Fruit fly (Drosophila melanogaster) whole organism, embryonic: ENCODE measurements around the gene Obp99a.

ENCODE experiments used
- BtbVII ChIP-seq: fragments of 200-800 bp; sonication (Bioruptor generic); optimal IDR thresholded peaks from 3 replicates; lab custom pipeline; 2017; ENCODE audit warnings: missing biosample characterization, mild to moderate bottlenecking, missing genetic modification characterization
- CG1529 ChIP-seq: fragments of 200-800 bp; sonication (Bioruptor generic); optimal IDR thresholded peaks from 3 replicates; lab custom pipeline; 2018; ENCODE audit warnings: missing biosample characterization, missing genetic modification characterization
- CG15696 ChIP-seq: fragments of 200-800 bp; sonication (Bioruptor generic); optimal IDR thresholded peaks from 2 replicates; lab custom pipeline; 2019; ENCODE audit warnings: missing biosample characterization, mild to moderate bottlenecking, missing genetic modification characterization, moderate library complexity
- CG16779 ChIP-seq: fragments of 200-800 bp; sonication (Bioruptor generic); IDR thresholded peaks from 2 replicates; pipeline ENCODE4 v1.3.6; 2022; ENCODE audit warnings: missing biosample characterization, missing genetic modification characterization
- CG16815 ChIP-seq: fragments of 200-800 bp; sonication (Bioruptor generic); optimal IDR thresholded peaks from 3 replicates; lab custom pipeline; 2017; ENCODE audit warnings: missing biosample characterization, mild to moderate bottlenecking, missing genetic modification characterization
- CG17568 ChIP-seq: fragments of 200-800 bp; sonication (Bioruptor generic); optimal IDR thresholded peaks from 2 replicates; lab custom pipeline; 2018; ENCODE audit warnings: missing biosample characterization, mild to moderate bottlenecking, missing genetic modification characterization, moderate library complexity
- CG31388 ChIP-seq: fragments of 200-800 bp; sonication (Bioruptor generic); optimal IDR thresholded peaks from 2 replicates; lab custom pipeline; 2016; ENCODE audit warnings: missing biosample characterization, missing genetic modification characterization
- CG32532 ChIP-seq: fragments of 200-800 bp; sonication (Bioruptor generic); IDR thresholded peaks from 2 replicates; pipeline ENCODE4 v1.3.6; 2022; ENCODE audit warnings: missing biosample characterization, missing genetic modification characterization
- CG4282 ChIP-seq: fragments of 200-800 bp; sonication (Bioruptor generic); optimal IDR thresholded peaks from 2 replicates; lab custom pipeline; 2016; ENCODE audit warnings: missing biosample characterization, missing genetic modification characterization
- CG4424 ChIP-seq: fragments of 200-800 bp; sonication (Bioruptor generic); optimal IDR thresholded peaks from 3 replicates; lab custom pipeline; 2016; ENCODE audit warnings: missing biosample characterization, missing genetic modification characterization
- CG5245 ChIP-seq: fragments of 200-800 bp; sonication (Bioruptor generic); optimal IDR thresholded peaks from 3 replicates; lab custom pipeline; 2016; ENCODE audit warnings: missing biosample characterization, missing genetic modification characterization
- CG7357 ChIP-seq: fragments of 200-800 bp; sonication (Bioruptor generic); IDR thresholded peaks from 3 replicates; pipeline ENCODE4 v1.3.6; 2022; ENCODE audit warnings: missing biosample characterization, missing genetic modification characterization
- CG8290 ChIP-seq, 3 experiments: fragments of 200-800 bp; sonication (Bioruptor generic); optimal IDR thresholded peaks; 2 replicates each; lab custom pipeline; 2016 to 2019; ENCODE audit warnings: missing biosample characterization in 3 of 3, missing genetic modification characterization in 3 of 3, mild to moderate bottlenecking in 2 of 3, moderate library complexity in 1 of 3
- CG8924 ChIP-seq: fragments of 200-800 bp; optimal IDR thresholded peaks from 3 replicates; lab custom pipeline; 2019; ENCODE audit warnings: missing biosample characterization, mild to moderate bottlenecking, missing genetic modification characterization, moderate library complexity
- CG8944 ChIP-seq: fragments of 200-800 bp; sonication (Bioruptor generic); optimal IDR thresholded peaks from 3 replicates; lab custom pipeline; 2016; ENCODE audit warnings: missing biosample characterization, missing genetic modification characterization
- CG9215 ChIP-seq: fragments of 200-800 bp; sonication (Bioruptor generic); IDR thresholded peaks from 2 replicates; pipeline ENCODE4 v1.3.6; 2022; ENCODE audit warnings: missing biosample characterization, missing genetic modification characterization
- CG9727 ChIP-seq: fragments of 200-800 bp; sonication (Bioruptor generic); optimal IDR thresholded peaks from 3 replicates; lab custom pipeline; 2017; ENCODE audit warnings: missing biosample characterization, mild to moderate bottlenecking, missing genetic modification characterization
- Dad ChIP-seq: fragments of 200-800 bp; sonication (Bioruptor generic); optimal IDR thresholded peaks from 3 replicates; lab custom pipeline; 2016; ENCODE audit warnings: missing biosample characterization, missing genetic modification characterization
- Fer1 ChIP-seq: fragments of 200-800 bp; sonication (Bioruptor generic); optimal IDR thresholded peaks from 2 replicates; lab custom pipeline; 2017; ENCODE audit warnings: missing biosample characterization, mild to moderate bottlenecking, missing genetic modification characterization
- Hmx ChIP-seq: fragments of 200-800 bp; sonication (Bioruptor generic); optimal IDR thresholded peaks from 2 replicates; lab custom pipeline; 2016; ENCODE audit warnings: missing biosample characterization, missing genetic modification characterization
- MESR4 ChIP-seq: fragments of 200-800 bp; sonication (Bioruptor generic); optimal IDR thresholded peaks from 2 replicates; lab custom pipeline; 2018; ENCODE audit warnings: missing biosample characterization, mild to moderate bottlenecking, missing genetic modification characterization, moderate library complexity
- Trl ChIP-seq, 3 experiments: fragments of >200 bp in 2 of 3; fragments of 200-800 bp in 1 of 3; sonication (Bioruptor generic) in 1 of 3; optimal IDR thresholded peaks; 2 replicates in 1 of 3; 3 replicates in 2 of 3; lab custom pipeline; 2016 to 2017; ENCODE audit warnings: missing biosample characterization in 1 of 3, missing genetic modification characterization in 1 of 3
- Usf ChIP-seq: fragments of 200-800 bp; sonication (Bioruptor generic); optimal IDR thresholded peaks from 2 replicates; lab custom pipeline; 2017; ENCODE audit warnings: missing genotype, missing biosample characterization, missing genetic modification characterization
- amos ChIP-seq: fragments of 200-800 bp; sonication (Bioruptor generic); IDR thresholded peaks from 2 replicates; pipeline ENCODE4 v1.3.6; 2022; ENCODE audit warnings: missing biosample characterization, missing genetic modification characterization; ENCODE audit not compliant: partially characterized antibody
- ash1 ChIP-seq: fragments of 200-800 bp; sonication (Bioruptor generic); optimal IDR thresholded peaks from 2 replicates; lab custom pipeline; 2018; ENCODE audit warnings: missing biosample characterization, mild to moderate bottlenecking, missing genetic modification characterization
- br ChIP-seq: fragments of >200 bp; optimal IDR thresholded peaks from 2 replicates; lab custom pipeline; 2017
- ewg ChIP-seq: fragments of 200-800 bp; sonication (Bioruptor generic); optimal IDR thresholded peaks from 3 replicates; lab custom pipeline; 2017; ENCODE audit warnings: mild to moderate bottlenecking, missing biosample characterization, missing genetic modification reagents, missing genetic modification characterization
- ftz-f1 ChIP-seq: fragments of 200-800 bp; sonication (Bioruptor generic); optimal IDR thresholded peaks from 2 replicates; lab custom pipeline; 2016; ENCODE audit warnings: missing biosample characterization, missing genetic modification characterization
- gcm ChIP-seq: fragments of 200-800 bp; sonication (Bioruptor generic); optimal IDR thresholded peaks from 2 replicates; lab custom pipeline; 2019; ENCODE audit warnings: missing biosample characterization, mild to moderate bottlenecking, missing genetic modification characterization, moderate library complexity
- ham ChIP-seq: fragments of 200-800 bp; sonication (Bioruptor generic); IDR thresholded peaks from 2 replicates; pipeline ENCODE4 v1.3.6; 2022; ENCODE audit warnings: missing biosample characterization, missing genetic modification characterization
- hkb ChIP-seq, 2 experiments: fragments of 200-800 bp in 1 of 2; fragments of >200 bp in 1 of 2; sonication (Bioruptor generic) in 1 of 2; IDR thresholded peaks in 1 of 2; optimal IDR thresholded peaks in 1 of 2; 2 replicates each; pipeline versions ENCODE4 v1.3.6 to Lab custom; 2017 to 2022; ENCODE audit warnings: missing biosample characterization in 1 of 2, missing genetic modification characterization in 1 of 2
- jing ChIP-seq: fragments of 200-800 bp; sonication (Bioruptor generic); optimal IDR thresholded peaks from 2 replicates; lab custom pipeline; 2018; ENCODE audit warnings: missing biosample characterization, mild to moderate bottlenecking, missing genetic modification characterization
- jumu ChIP-seq: fragments of 200-800 bp; sonication (Bioruptor generic); optimal IDR thresholded peaks from 3 replicates; lab custom pipeline; 2016; ENCODE audit warnings: missing biosample characterization, missing genetic modification characterization
- lov ChIP-seq, 2 experiments: fragments of 200-800 bp in 1 of 2; fragments of >200 bp in 1 of 2; sonication (Bioruptor generic) in 1 of 2; IDR thresholded peaks in 1 of 2; optimal IDR thresholded peaks in 1 of 2; 2 replicates in 1 of 2; 3 replicates in 1 of 2; pipeline versions ENCODE4 v1.3.6 to Lab custom; 2017 to 2022; ENCODE audit warnings: missing biosample characterization in 1 of 2, missing genetic modification characterization in 1 of 2
- odd ChIP-seq: fragments of 200-800 bp; sonication (Bioruptor generic); optimal IDR thresholded peaks from 2 replicates; lab custom pipeline; 2017; ENCODE audit warnings: missing biosample characterization, mild to moderate bottlenecking, missing genetic modification characterization
- peb ChIP-seq: fragments of 200-800 bp; sonication (Bioruptor generic); IDR thresholded peaks from 2 replicates; pipeline ENCODE4 v1.3.6; 2022; ENCODE audit warnings: missing biosample characterization, missing genetic modification characterization
- pzg ChIP-seq: fragments of 200-800 bp; sonication (Bioruptor generic); optimal IDR thresholded peaks from 3 replicates; lab custom pipeline; 2018; ENCODE audit warnings: missing biosample characterization, mild to moderate bottlenecking, missing genetic modification characterization, moderate library complexity
- run ChIP-seq: fragments of 200-800 bp; sonication (Bioruptor generic); optimal IDR thresholded peaks from 3 replicates; lab custom pipeline; 2018; ENCODE audit warnings: missing biosample characterization, mild to moderate bottlenecking, missing genetic modification characterization
- salm ChIP-seq: fragments of 200-800 bp; sonication (Bioruptor generic); optimal IDR thresholded peaks from 2 replicates; lab custom pipeline; 2018; ENCODE audit warnings: missing biosample characterization, mild to moderate bottlenecking, missing genetic modification characterization
- sc ChIP-seq, 3 experiments: fragments of >200 bp in 2 of 3; fragments of 200-800 bp in 1 of 3; sonication (Bioruptor generic) in 1 of 3; optimal IDR thresholded peaks; 2 replicates in 2 of 3; 3 replicates in 1 of 3; lab custom pipeline; 2017; ENCODE audit warnings: mild to moderate bottlenecking in 1 of 3, missing biosample characterization in 1 of 3, missing genetic modification characterization in 1 of 3, missing genetic modification reagents in 1 of 3
- sisA ChIP-seq: fragments of 200-800 bp; sonication (Bioruptor generic); IDR thresholded peaks from 2 replicates; pipeline ENCODE4 v1.3.6; 2022; ENCODE audit warnings: missing biosample characterization, missing genetic modification characterization
- stwl ChIP-seq: fragments of 200-800 bp; sonication (Bioruptor generic); optimal IDR thresholded peaks from 3 replicates; lab custom pipeline; 2018; ENCODE audit warnings: missing biosample characterization, mild to moderate bottlenecking, missing genetic modification characterization, moderate library complexity
- toy ChIP-seq: fragments of 200-800 bp; sonication (Bioruptor generic); IDR thresholded peaks from 2 replicates; pipeline ENCODE4 v1.3.6; 2022; ENCODE audit warnings: missing biosample characterization, missing genetic modification characterization
- ttk ChIP-seq: fragments of 200-800 bp; sonication (Bioruptor generic); IDR thresholded peaks from 2 replicates; pipeline ENCODE4 v2.1.2; 2022; ENCODE audit warnings: missing biosample characterization, missing genetic modification characterization
- tx ChIP-seq: fragments of 200-800 bp; sonication (Bioruptor generic); optimal IDR thresholded peaks from 2 replicates; lab custom pipeline; 2016; ENCODE audit warnings: missing biosample characterization, missing genetic modification characterization
- usp ChIP-seq: fragments of >200 bp; optimal IDR thresholded peaks from 2 replicates; lab custom pipeline; 2017; ENCODE audit warnings: missing biosample characterization, missing genetic modification characterization
- vfl ChIP-seq: fragments of 200-800 bp; sonication (Bioruptor generic); optimal IDR thresholded peaks from 2 replicates; lab custom pipeline; 2016; ENCODE audit warnings: missing biosample characterization, missing genetic modification characterization
- wek ChIP-seq: fragments of 200-800 bp; sonication (Bioruptor generic); optimal IDR thresholded peaks from 3 replicates; lab custom pipeline; 2018; ENCODE audit warnings: missing biosample characterization, mild to moderate bottlenecking, missing genetic modification characterization, moderate library complexity

Obp99a gene

dm6 chr3R:29716782-29717317 is 45.4 kb downstream of the Obp99a start, which contains the start of gene Obp99b (continued):
- TF ChIP-seq CG31388 (peak; percentile 14), ham (GFP tag; lab: Robert Waterston, UW) (no peak; the same call in 1 of the 2 replicates), CG8924 (peak; percentile 11), CG4282 (GFP tag; lab: Kevin White, UChicago) (peak; percentile 14), CG15696 (tag; lab: Kevin White, UChicago) (peak; percentile 67), CG16779 (peak; percentile 75), CG9727 (GFP tag; lab: Kevin White, UChicago) (peak; percentile 73), usp (GFP tag; lab: Kevin White, UChicago) (no peak), ewg (GFP tag; lab: Kevin White, UChicago) (peak; percentile 80), gcm (GFP tag; lab: Kevin White, UChicago) (peak; percentile 58), MESR4 (GFP tag; lab: Kevin White, UChicago) (peak; percentile 22), CG9215 (GFP tag; lab: Robert Waterston, UW) (peak; percentile 49), tx (GFP tag; lab: Kevin White, UChicago) (peak; percentile 58), lov (optimal IDR thresholded peaks at IDR 0.05; lab: Kevin White, UChicago) (no peak), lov (GFP tag; IDR thresholded peaks at IDR 0.05; lab: Robert Waterston, UW) (peak; percentile 93), CG7357 (peak; percentile 55; the same call in 1 of the 3 replicates), peb (GFP tag; lab: Robert Waterston, UW) (peak; percentile 30; the same call in 1 of the 2 replicates), CG5245 (GFP tag; lab: Kevin White, UChicago) (peak; percentile 91), CG8944 (peak; percentile 74), Trl (optimal IDR thresholded peaks at IDR 0.05; lab: Kevin White, UChicago) (peak in 1 of 2 experiments; percentile 10), Trl (GFP tag; optimal IDR thresholded peaks at IDR 0.05; lab: Kevin White, UChicago) (peak; percentile 85), jing (peak; percentile 76), hkb (optimal IDR thresholded peaks at IDR 0.05; lab: Kevin White, UChicago) (no peak), hkb (GFP tag; IDR thresholded peaks at IDR 0.05; lab: Robert Waterston, UW) (peak; percentile 78), sisA (GFP tag; lab: Robert Waterston, UW) (peak; percentile 61), stwl (peak; percentile 32), odd (GFP tag; lab: Kevin White, UChicago) (peak; percentile 83), ftz-f1 (GFP tag; lab: Kevin White, UChicago) (peak; percentile 5), jumu (peak; percentile 52), vfl (peak; percentile 52), ash1 (GFP tag; lab: Kevin White, UChicago) (no peak), Hmx (GFP tag; lab: Kevin White, UChicago) (no peak), sc (optimal IDR thresholded peaks at IDR 0.05; lab: Kevin White, UChicago) (no peak), sc (GFP tag; optimal IDR thresholded peaks at IDR 0.05; lab: Kevin White, UChicago) (peak; percentile 80), CG32532 (GFP tag; lab: Robert Waterston, UW) (peak; percentile 91), salm (tag; lab: Kevin White, UChicago) (peak; percentile 10), run (no peak), CG4424 (peak; percentile 87), toy (no peak), Fer1 (GFP tag; lab: Kevin White, UChicago) (no peak), BtbVII (peak; percentile 79), Dad (peak; percentile 63), amos (GFP tag; lab: Robert Waterston, UW) (no peak), CG16815 (GFP tag; lab: Kevin White, UChicago) (peak; percentile 58), br (no peak), wek (peak; percentile 86), pzg (GFP tag; lab: Kevin White, UChicago) (no peak), CG1529 (GFP tag; lab: Kevin White, UChicago) (peak; percentile 83), ttk (peak; percentile 64), CG8290 (GFP tag; optimal IDR thresholded peaks at IDR 0.05; lab: Kevin White, UChicago) (peak; percentile 44), CG8290 (tag; optimal IDR thresholded peaks at IDR 0.05; lab: Kevin White, UChicago) (peak; percentile 73 to 87), Usf (peak; percentile 23), CG17568 (GFP tag; lab: Kevin White, UChicago) (peak; percentile 70)
